Fruit fly (Drosophila melanogaster) S2 (cell line): ENCODE results near the gene BBIP1.

Experiments
- CG8478 ChIP-seq: fragments of >200 bp; optimal IDR thresholded peaks from 2 replicates; lab custom pipeline; 2018
- CTCF ChIP-seq, 2 experiments: fragments of >200 bp; optimal IDR thresholded peaks; 2 replicates each; lab custom pipeline; 2018

dm6 chr3R:9394385-9395042 is 9.7 kb upstream of the BBIP1 start, which contains the start of gene FER:
- TF ChIP-seq CG8478 (no peak), CTCF (optimal IDR thresholded peaks at IDR 0.05; lab: Kevin White, UChicago) (no peak)
